Fruit fly (Drosophila melanogaster): ENCODE data around the gene Cchl.

The Cchl gene

dm6 chr3R:22026922-22027742 is at the start of gene Cchl, which contains the start of gene ND-42:
TSS of gene Cchl (minus strand) at chr3R:22027480.
TSS of gene ND-42 (plus strand) at chr3R:22027709.
- peak; percentile 88 for TF ChIP-seq HLH106 (tag; optimal IDR thresholded peaks at IDR 0.05)
- no peak for TF ChIP-seq Mio (GFP tag; optimal IDR thresholded peaks at IDR 0.05)
- peak; percentile 86 for TF ChIP-seq CG9705 (GFP tag; optimal IDR thresholded peaks at IDR 0.05)
- no peak for TF ChIP-seq CrebA (GFP tag; optimal IDR thresholded peaks at IDR 0.05; ENCODE audit: borderline replicate concordance)
- peak; percentile 70 for TF ChIP-seq ey (GFP tag; optimal IDR thresholded peaks at IDR 0.05)
- no peak for TF ChIP-seq Hnf4 (GFP tag; optimal IDR thresholded peaks at IDR 0.05)
- no peak for TF ChIP-seq Abd-B (GFP tag; optimal IDR thresholded peaks at IDR 0.05)
- peak; percentile 53 for TF ChIP-seq Myc (optimal IDR thresholded peaks at IDR 0.05)
- TF ChIP-seq usp (GFP tag; optimal IDR thresholded peaks at IDR 0.05): no peak
- no peak for TF ChIP-seq lola (GFP tag; optimal IDR thresholded peaks at IDR 0.05)
- TF ChIP-seq Hr78 (GFP tag; optimal IDR thresholded peaks at IDR 0.05): no peak
- peak; percentile 63 for TF ChIP-seq Hr83 (GFP tag; optimal IDR thresholded peaks at IDR 0.05; ENCODE audit: poor library complexity, severe bottlenecking)
- no peak for TF ChIP-seq dmrt93B (GFP tag; optimal IDR thresholded peaks at IDR 0.05)
- TF ChIP-seq pan (optimal IDR thresholded peaks at IDR 0.05): no peak
- TF ChIP-seq h (GFP tag; optimal IDR thresholded peaks at IDR 0.05): peak; percentile 83
- TF ChIP-seq N (GFP tag; optimal IDR thresholded peaks at IDR 0.05): no peak
- TF ChIP-seq tai (GFP tag; optimal IDR thresholded peaks at IDR 0.05): no peak
- peak; percentile 80 for TF ChIP-seq Sp1 (GFP tag; optimal IDR thresholded peaks at IDR 0.05)
- TF ChIP-seq Jra (GFP tag; optimal IDR thresholded peaks at IDR 0.05): peak; percentile 69
- TF ChIP-seq Dfd (GFP tag; optimal IDR thresholded peaks at IDR 0.05): no peak
- TF ChIP-seq CG32264 (GFP tag; optimal IDR thresholded peaks at IDR 0.05): peak; percentile 45
- no peak for TF ChIP-seq dl (GFP tag; optimal IDR thresholded peaks at IDR 0.05; ENCODE audit: insufficient read depth in 1 of 2, partially characterized antibody in 2 of 2)
- peak in 1 of 2 experiments; percentile 88 for TF ChIP-seq foxo (GFP tag; optimal IDR thresholded peaks at IDR 0.05)
- no peak for TF ChIP-seq Vsx2 (GFP tag; optimal IDR thresholded peaks at IDR 0.05; ENCODE audit: partially characterized antibody)
- TF ChIP-seq sv (GFP tag; optimal IDR thresholded peaks at IDR 0.05): peak; percentile 55
- TF ChIP-seq woc (GFP tag; optimal IDR thresholded peaks at IDR 0.05): peak; percentile 73
- TF ChIP-seq sage (GFP tag; optimal IDR thresholded peaks at IDR 0.05): no peak
- no peak for TF ChIP-seq br (GFP tag; optimal IDR thresholded peaks at IDR 0.05)
- TF ChIP-seq brk (GFP tag; optimal IDR thresholded peaks at IDR 0.05): no peak
- no peak for TF ChIP-seq jim (GFP tag; optimal IDR thresholded peaks at IDR 0.05)
- peak; percentile 75 for TF ChIP-seq psq (GFP tag; optimal IDR thresholded peaks at IDR 0.05)
- no peak for TF ChIP-seq Dif (GFP tag; optimal IDR thresholded peaks at IDR 0.05; ENCODE audit: partially characterized antibody)
- TF ChIP-seq rgr (GFP tag; optimal IDR thresholded peaks at IDR 0.05): peak; percentile 86
- TF ChIP-seq dsf (GFP tag; optimal IDR thresholded peaks at IDR 0.05; ENCODE audit: borderline replicate concordance): no peak
- peak; percentile 78 for TF ChIP-seq fru (GFP tag; optimal IDR thresholded peaks at IDR 0.05)
- peak; percentile 76 for TF ChIP-seq OdsH (GFP tag; optimal IDR thresholded peaks at IDR 0.05)
- peak; percentile 57 for TF ChIP-seq GATAd (GFP tag; optimal IDR thresholded peaks at IDR 0.05)
- no peak for TF ChIP-seq Rel (GFP tag; optimal IDR thresholded peaks at IDR 0.05)
- TF ChIP-seq Rel (tag; optimal IDR thresholded peaks at IDR 0.05): peak; percentile 64

dm6 chr3R:22072553-22072952 is 45.3 kb upstream of the Cchl start:
- TF ChIP-seq Myc (optimal IDR thresholded peaks at IDR 0.05) (peak; percentile 18), foxo (GFP tag; optimal IDR thresholded peaks at IDR 0.05) (no peak), lola (GFP tag; optimal IDR thresholded peaks at IDR 0.05) (no peak), ey (GFP tag; optimal IDR thresholded peaks at IDR 0.05) (no peak)

All from whole organism, wandering third instar larva.